Worm (Caenorhabditis elegans): ENCODE results near the gene C29F4.3.
"Not testable (repeated sequence)": the region's sequence is repeated elsewhere in the genome, so short reads cannot be mapped to it uniquely, and the experiment has no call there.

C29F4.3 gene

DNA sequence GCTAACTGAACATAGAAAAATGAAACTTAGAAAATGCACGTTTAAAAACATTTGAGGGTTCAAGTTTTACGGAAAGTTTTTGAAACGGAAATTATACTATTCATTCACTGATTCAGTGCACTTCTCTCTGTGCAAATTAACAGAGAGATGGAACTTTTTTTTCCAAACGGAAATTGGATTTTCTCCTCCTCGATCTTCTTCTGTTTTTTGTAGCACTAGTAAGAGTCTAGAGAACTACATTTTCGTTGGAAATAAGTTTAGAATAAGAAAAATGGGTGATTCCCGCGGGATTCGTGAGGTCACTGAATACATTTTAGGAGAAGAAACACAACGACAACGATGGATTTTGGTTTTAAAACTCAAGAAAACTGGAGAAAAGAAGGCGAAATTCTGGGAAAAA lies 12.0 kb upstream of the C29F4.3 start:
- TF ChIP-seq dao-5 (tag; optimal IDR thresholded peaks at IDR 0.05) (no peak), him-1 (tag; optimal IDR thresholded peaks at IDR 0.05) (no peak), W03F9.2 (tag; optimal IDR thresholded peaks at IDR 0.05) (no peak)

DNA sequence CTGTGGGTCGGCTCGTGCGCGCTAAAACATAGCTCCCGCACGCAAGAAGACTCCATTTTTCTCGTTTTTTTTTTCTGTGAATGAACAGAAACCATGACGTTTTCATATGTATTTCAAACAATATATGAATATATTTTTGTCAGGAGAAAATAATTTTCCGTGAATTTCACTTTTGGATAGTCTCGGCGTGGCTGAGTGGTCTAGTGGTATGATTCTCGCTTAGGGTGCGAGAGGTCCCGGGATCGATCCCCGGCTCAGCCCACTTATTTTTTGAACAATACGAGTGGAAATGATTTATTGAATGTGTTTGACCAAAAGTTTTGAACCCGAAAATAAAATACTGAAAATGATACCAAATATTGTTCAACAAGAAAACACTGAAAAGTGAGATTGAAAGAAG lies 7.6 kb upstream of the C29F4.3 start:
- TF ChIP-seq dao-5 (tag; optimal IDR thresholded peaks at IDR 0.05) (no peak), W03F9.2 (tag; optimal IDR thresholded peaks at IDR 0.05) (no peak), him-1 (tag; optimal IDR thresholded peaks at IDR 0.05) (no peak)

DNA sequence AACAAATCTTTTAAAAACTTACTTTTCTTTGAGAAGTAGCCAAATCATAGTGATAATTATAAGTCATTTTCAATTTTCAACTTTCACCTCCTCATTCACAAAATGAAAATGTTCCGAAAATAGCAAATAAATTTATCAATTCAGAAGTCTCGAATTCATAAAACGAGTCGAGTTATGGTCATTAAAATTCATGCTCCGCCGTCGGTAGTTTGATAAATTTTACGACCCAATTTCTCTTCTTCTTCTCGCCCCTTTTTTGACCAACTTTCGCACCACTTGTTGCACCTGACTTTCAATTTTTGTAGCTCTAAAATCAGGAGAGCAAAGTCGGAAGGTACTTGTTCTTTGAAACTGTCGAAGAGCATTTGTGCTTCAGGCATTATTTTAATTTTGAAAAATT lies 6.3 kb upstream of the C29F4.3 start, which contains the start of gene best-7:
Gene best-7, minus strand, starts transcription at position 239 of the 400 bp plus-strand sequence.
- TF ChIP-seq W03F9.2 (tag; optimal IDR thresholded peaks at IDR 0.05) (no peak), him-1 (tag; optimal IDR thresholded peaks at IDR 0.05) (no peak), dao-5 (tag; optimal IDR thresholded peaks at IDR 0.05) (no peak)

DNA sequence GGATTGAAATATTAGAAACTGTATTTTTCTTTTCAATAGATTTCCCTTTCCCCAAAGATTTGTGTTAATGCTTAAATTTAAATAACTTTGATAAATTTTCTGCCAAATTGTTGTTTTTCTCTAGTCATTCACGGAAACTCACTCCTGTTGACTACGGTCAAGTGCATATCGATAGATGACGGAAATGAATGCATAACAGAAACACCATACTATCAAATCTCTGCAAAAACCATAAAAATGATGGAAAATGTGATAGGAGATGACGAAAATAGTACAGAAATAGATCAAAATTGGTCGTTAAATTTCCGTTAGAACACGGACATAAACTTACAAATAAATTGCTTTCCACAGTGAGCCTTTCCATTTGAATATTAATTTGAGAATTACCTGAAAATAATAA lies 5.2 kb upstream of the C29F4.3 start:
- TF ChIP-seq him-1 (tag; optimal IDR thresholded peaks at IDR 0.05), result no peak
- no peak for TF ChIP-seq dao-5 (tag; optimal IDR thresholded peaks at IDR 0.05)
- TF ChIP-seq W03F9.2 (tag; optimal IDR thresholded peaks at IDR 0.05), result no peak

DNA sequence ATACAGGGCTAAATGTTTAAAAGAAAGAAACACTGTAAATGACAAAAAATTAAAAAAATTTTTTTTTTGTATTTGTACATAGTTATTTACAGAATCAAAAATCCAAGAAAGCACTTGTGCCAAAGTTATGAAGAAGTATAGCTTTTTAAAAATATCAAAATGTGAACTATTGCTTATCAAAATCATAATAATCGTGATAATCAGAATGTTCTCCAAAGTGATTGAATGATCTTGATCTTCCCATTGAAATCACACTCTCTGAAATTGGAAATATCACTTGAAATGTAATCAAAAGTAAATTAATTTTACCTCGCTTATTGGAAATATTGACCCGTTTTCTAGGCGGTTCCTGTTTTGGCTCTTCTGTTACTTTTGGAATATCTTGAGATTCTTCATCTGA lies 2.8 kb upstream of the C29F4.3 start:
- no peak for TF ChIP-seq dao-5 (tag; optimal IDR thresholded peaks at IDR 0.05)
- no peak for TF ChIP-seq W03F9.2 (tag; optimal IDR thresholded peaks at IDR 0.05)
- no peak for TF ChIP-seq him-1 (tag; optimal IDR thresholded peaks at IDR 0.05)

DNA sequence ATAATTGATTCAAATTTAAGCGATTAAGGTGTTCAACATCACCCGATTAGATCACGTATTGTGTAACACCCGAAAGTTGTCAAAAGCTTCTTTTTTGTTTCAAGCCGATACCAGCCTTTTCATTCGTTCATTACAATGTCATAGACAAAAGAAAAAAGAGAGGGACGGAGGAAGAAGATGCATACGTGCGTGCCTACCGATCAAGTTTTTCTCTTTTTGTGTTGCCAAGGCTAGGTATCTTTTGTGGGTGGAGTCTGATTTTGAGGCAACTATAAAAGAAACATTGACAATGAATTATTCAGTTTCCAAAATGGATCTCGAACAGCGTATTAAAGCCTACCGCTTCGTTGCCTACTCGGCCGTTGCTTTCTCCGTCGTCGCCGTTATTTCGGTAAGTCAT lies 1.4 kb upstream of the C29F4.3 start, which contains the start of gene col-125:
Gene col-125, plus strand, starts transcription at position 301 of the 400 bp plus-strand sequence.
- TF ChIP-seq dao-5 (tag; optimal IDR thresholded peaks at IDR 0.05) (no peak), him-1 (tag; optimal IDR thresholded peaks at IDR 0.05) (no peak), W03F9.2 (tag; optimal IDR thresholded peaks at IDR 0.05) (no peak)

DNA sequence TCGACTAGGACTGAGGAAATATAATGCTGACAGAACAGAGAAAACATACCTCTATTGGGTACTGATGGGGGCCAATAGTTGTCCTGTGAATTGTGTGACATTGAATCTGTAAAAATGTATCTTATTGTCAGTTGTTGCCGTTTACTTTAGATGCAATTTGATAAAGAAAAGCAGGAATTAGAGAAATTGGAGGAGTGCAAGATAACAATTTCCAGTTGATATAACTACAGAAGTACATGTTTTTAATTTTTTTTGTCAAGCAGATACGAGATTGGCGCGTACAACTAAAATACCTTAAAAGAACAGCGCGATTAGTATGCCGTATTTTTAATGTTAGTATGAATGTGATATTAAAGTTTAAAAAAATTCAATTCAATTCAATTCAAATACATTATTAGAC lies 5.7 kb downstream of the C29F4.3 start, which contains the start of gene zip-6:
Gene zip-6, minus strand, starts transcription at position 101 of the 400 bp plus-strand sequence.
- TF ChIP-seq dao-5 (tag; optimal IDR thresholded peaks at IDR 0.05) (no peak), W03F9.2 (tag; optimal IDR thresholded peaks at IDR 0.05) (no peak), him-1 (tag; optimal IDR thresholded peaks at IDR 0.05) (no peak)

DNA sequence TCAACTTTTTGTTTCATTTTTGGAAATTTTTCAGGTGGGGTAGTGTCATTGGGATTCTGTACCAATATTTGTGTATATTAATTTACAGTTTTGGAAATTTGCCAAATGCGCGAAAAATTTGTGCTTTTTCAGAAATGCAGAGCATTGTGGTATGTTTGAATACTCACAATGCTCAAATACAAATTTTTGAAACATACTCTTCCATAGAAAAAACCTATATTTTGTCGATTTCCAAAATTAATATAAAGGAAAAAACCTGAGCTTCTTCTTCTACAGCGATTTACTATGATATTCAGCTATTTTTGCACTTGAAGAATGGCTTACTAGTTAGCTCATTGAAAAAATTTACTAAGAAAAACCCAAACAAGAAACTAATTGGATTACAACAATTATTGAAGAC lies 10.8 kb downstream of the C29F4.3 start:
- no peak for TF ChIP-seq dao-5 (tag; optimal IDR thresholded peaks at IDR 0.05)
- no peak for TF ChIP-seq him-1 (tag; optimal IDR thresholded peaks at IDR 0.05)
- TF ChIP-seq W03F9.2 (tag; optimal IDR thresholded peaks at IDR 0.05), result no peak

DNA sequence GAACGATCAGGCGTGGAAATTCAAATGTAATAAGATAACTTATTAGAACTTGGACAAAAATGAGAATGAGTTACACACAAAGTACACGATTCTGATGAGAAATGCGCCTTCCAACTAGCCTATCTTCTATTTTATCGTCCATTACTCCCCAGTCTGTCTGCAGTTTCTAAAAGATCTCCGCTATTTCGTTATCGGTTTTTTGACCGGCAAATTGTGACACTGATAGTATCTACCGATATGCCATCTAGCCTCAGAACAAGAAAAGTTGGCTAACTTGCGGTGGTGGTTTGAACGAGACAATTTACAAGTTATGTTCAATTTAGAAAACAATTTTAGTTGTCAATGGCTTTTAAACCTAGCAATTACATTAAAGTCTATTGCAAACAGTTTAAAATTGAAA lies 12.2 kb downstream of the C29F4.3 start:
- TF ChIP-seq W03F9.2 (tag; optimal IDR thresholded peaks at IDR 0.05) (no peak), him-1 (tag; optimal IDR thresholded peaks at IDR 0.05) (no peak), dao-5 (tag; optimal IDR thresholded peaks at IDR 0.05) (no peak)

DNA sequence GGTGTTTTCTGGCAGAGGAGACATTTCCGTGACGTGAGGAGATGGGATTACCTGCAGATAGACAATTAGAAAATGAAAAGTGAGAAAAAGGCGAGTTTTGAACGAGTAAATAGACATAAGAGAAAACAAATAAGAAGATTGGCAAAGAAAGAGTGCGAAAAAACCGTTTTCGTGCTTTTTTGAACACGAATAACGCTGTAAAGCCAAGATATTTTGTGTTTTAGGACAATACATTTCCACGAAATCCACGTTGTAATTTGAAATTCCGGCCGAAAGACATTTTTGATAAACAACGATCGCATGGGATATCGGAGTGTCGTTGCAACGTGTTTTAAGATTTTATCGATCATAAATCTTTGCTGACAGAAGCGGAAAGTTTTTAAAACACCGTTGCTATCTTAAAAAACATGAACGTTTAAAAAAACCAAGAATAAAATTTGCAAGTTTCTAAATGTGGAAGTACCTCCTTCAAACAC lies 13.0 kb downstream of the C29F4.3 start, which contains the start of gene adk-1:
Gene adk-1, minus strand, starts transcription at position 51 of the 476 bp plus-strand sequence.
- no peak for TF ChIP-seq W03F9.2 (tag; optimal IDR thresholded peaks at IDR 0.05)
- TF ChIP-seq dao-5 (tag; optimal IDR thresholded peaks at IDR 0.05), result no peak
- TF ChIP-seq him-1 (tag; optimal IDR thresholded peaks at IDR 0.05), result no peak

DNA sequence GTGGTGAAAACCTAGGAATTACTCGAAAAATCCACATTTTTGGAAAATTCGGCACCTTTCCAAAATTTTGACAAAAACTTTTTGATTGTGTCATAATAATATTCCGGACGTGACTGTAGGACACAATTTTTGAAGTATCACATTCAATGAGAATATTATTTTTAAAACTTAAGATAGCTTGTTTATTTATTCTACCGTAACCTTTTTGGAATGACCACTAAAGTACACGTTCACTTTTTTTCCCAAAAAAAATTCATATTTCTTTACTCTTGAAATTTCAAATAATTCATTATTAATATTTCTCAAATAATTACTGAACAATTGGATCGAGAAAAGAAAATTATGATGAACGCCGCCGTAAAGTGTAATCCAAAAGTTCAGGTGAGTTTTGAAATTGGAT lies 16.6 kb downstream of the C29F4.3 start, which contains the start of gene R07H5.9:
Gene R07H5.9, plus strand, starts transcription at position 301 of the 400 bp plus-strand sequence.
- TF ChIP-seq W03F9.2 (tag; optimal IDR thresholded peaks at IDR 0.05) (no peak), dao-5 (tag; optimal IDR thresholded peaks at IDR 0.05) (no peak), him-1 (tag; optimal IDR thresholded peaks at IDR 0.05) (no peak)

DNA sequence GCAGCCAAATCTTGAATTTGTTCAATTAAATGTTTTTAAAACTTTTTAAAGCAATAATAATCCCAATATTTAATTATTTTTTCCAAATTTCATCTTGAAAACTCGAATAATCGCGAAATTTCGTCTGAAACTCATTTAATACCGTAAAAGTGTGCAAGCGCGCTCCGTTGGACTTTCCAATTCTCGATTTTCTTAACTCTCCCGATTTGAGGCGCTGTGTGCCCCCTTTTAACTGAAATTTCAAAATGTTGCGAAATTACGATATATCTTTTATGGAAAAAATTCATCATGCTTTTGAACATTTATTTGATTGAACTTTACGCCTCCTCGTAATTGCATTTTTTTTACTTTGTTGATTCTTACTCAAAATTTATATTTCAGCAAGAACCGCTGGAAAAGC lies 21.4 kb downstream of the C29F4.3 start, which contains the start of gene R07H5.11:
Gene R07H5.11, plus strand, starts transcription at position 380 of the 400 bp plus-strand sequence.
- not testable (repeated sequence) for TF ChIP-seq W03F9.2, dao-5, him-1 (tag; optimal IDR thresholded peaks at IDR 0.05)

DNA sequence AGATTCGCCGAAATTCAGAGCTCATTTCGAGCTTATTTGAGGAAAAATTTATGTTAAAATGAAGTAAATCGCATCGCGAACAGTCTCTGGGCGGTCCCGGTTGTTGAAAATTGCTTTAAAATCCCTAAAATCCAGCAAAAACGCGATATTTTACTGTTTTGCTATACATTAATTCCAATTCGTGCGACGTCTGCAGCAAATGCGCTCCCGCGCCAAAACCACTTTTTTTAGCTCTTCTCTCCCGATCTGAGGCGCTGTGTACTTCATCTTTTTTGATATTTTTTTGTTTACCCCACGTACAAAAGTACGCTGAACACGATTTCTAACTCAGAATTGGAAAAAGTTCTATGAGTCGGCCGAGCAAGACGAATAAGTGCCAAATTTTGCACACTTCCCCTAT lies 24.8 kb downstream of the C29F4.3 start, which contains the start of gene R07H5.16:
Gene R07H5.16, plus strand, starts transcription at position 348 of the 400 bp plus-strand sequence.
- TF ChIP-seq W03F9.2, dao-5, him-1 (tag; optimal IDR thresholded peaks at IDR 0.05): not testable (repeated sequence)

DNA sequence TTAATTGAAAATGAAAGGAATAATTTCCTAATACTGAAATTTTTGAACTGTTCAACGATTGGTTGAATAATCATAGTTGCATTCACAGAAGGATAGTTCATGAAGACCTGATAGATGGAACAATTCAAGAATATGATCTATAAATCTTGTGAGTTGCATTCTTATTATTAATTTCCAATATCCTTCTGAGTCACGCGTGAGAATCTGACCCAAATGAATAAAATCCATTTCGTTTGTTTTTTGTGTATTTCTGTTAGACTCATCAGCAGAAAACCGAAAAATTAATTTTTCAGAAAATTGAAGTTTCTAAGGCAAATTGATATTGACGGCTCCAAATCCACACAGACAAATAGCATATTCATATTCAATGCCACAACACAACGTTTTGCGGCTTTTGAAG lies 34.4 kb downstream of the C29F4.3 start, which contains the start of gene fbxb-79:
Gene fbxb-79, minus strand, starts transcription at position 101 of the 400 bp plus-strand sequence.
- no peak for TF ChIP-seq dao-5 (tag; optimal IDR thresholded peaks at IDR 0.05)
- no peak for TF ChIP-seq W03F9.2 (tag; optimal IDR thresholded peaks at IDR 0.05)
- TF ChIP-seq him-1 (tag; optimal IDR thresholded peaks at IDR 0.05), result no peak

DNA sequence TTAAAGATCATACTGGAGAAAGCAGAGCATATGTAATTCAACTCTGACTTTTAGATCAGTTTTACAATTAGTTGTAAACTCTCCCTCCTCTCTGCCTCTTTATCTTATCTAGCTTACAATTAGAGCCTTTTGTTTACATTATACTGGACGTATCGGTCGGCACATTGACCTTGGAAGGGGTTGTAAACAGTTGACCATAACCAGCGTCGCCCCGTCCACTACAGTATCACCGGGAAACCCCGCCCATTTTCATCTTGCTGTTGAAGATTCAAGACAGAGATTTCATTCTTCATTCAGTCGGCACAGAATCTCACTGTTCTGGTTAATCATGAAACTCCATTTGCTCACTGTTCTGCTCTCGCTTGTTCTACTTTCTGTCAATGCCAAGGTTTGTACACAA lies 37.0 kb downstream of the C29F4.3 start, which contains the start of gene sdz-27:
Gene sdz-27, plus strand, starts transcription at position 301 of the 400 bp plus-strand sequence.
- TF ChIP-seq W03F9.2 (tag; optimal IDR thresholded peaks at IDR 0.05), result no peak
- TF ChIP-seq him-1 (tag; optimal IDR thresholded peaks at IDR 0.05), result no peak
- TF ChIP-seq dao-5 (tag; optimal IDR thresholded peaks at IDR 0.05), result no peak
